Worm (Caenorhabditis elegans): ENCODE data around the gene srh-277.

ce11 chrV:16163719-16164118 lies 19.3 kb upstream of the srh-277 start, which contains the start of gene F10A3.12:
- TF ChIP-seq ama-1 (optimal IDR thresholded peaks at IDR 0.05) (no peak), hlh-30 (tag; optimal IDR thresholded peaks at IDR 0.05; ENCODE audit: insufficient read depth) (no peak), ref-2 (tag; optimal IDR thresholded peaks at IDR 0.05) (no peak), nhr-232 (tag; optimal IDR thresholded peaks at IDR 0.05) (no peak)
